Fruit fly (Drosophila melanogaster) whole organism, embryonic: Measurements from ENCODE around the gene CG31344.

ENCODE experiments used
- BEAF-32 ChIP-seq: fragments of 200-800 bp; sonication (Bioruptor generic); optimal IDR thresholded peaks from 3 replicates; lab custom pipeline; 2017; ENCODE audit warnings: missing biosample characterization, missing genetic modification characterization, mild to moderate bottlenecking, moderate library complexity, missing genetic modification reagents
- CG12071 ChIP-seq: fragments of 200-800 bp; sonication (Bioruptor generic); optimal IDR thresholded peaks from 3 replicates; lab custom pipeline; 2018; ENCODE audit warnings: missing biosample characterization, mild to moderate bottlenecking, missing genetic modification characterization
- CG12391 ChIP-seq: fragments of 200-800 bp; sonication (Bioruptor generic); optimal IDR thresholded peaks from 3 replicates; lab custom pipeline; 2018; ENCODE audit warnings: missing biosample characterization, mild to moderate bottlenecking, missing genetic modification characterization, moderate library complexity
- CG12659 ChIP-seq: fragments of 200-800 bp; sonication (Bioruptor generic); optimal IDR thresholded peaks from 3 replicates; lab custom pipeline; 2017; ENCODE audit warnings: mild to moderate bottlenecking, missing biosample characterization, missing genetic modification reagents, missing genetic modification characterization
- CG17186 ChIP-seq: fragments of 200-800 bp; sonication (Bioruptor generic); optimal IDR thresholded peaks from 3 replicates; lab custom pipeline; 2017; ENCODE audit warnings: missing biosample characterization, missing genetic modification reagents, missing genetic modification characterization
- CG2889 ChIP-seq: fragments of 200-800 bp; sonication (Bioruptor generic); IDR thresholded peaks from 3 replicates; pipeline ENCODE4 v1.3.6; 2022; ENCODE audit warnings: missing biosample characterization, missing genetic modification characterization
- CG30431 ChIP-seq: fragments of 200-800 bp; sonication (Bioruptor generic); optimal IDR thresholded peaks from 2 replicates; lab custom pipeline; 2017; ENCODE audit warnings: missing biosample characterization, missing genetic modification characterization
- CG3163 ChIP-seq: fragments of 200-800 bp; sonication (Bioruptor generic); optimal IDR thresholded peaks from 3 replicates; lab custom pipeline; 2016; ENCODE audit warnings: missing biosample characterization, missing genetic modification characterization
- CG3281 ChIP-seq: fragments of 200-800 bp; sonication (Bioruptor generic); optimal IDR thresholded peaks from 3 replicates; lab custom pipeline; 2017; ENCODE audit warnings: missing biosample characterization, mild to moderate bottlenecking, missing genetic modification characterization
- CG3407 ChIP-seq: fragments of 200-800 bp; sonication (Bioruptor generic); optimal IDR thresholded peaks from 2 replicates; lab custom pipeline; 2018; ENCODE audit warnings: missing biosample characterization, mild to moderate bottlenecking, missing genetic modification characterization
- CG34422 ChIP-seq: fragments of 200-800 bp; sonication (Bioruptor generic); IDR thresholded peaks from 3 replicates; pipeline ENCODE4 v1.3.6; 2022; ENCODE audit warnings: missing biosample characterization, missing genetic modification characterization
- CG4360 ChIP-seq: fragments of 200-800 bp; sonication (Bioruptor generic); IDR thresholded peaks from 2 replicates; pipeline ENCODE4 v1.3.6; 2022; ENCODE audit warnings: missing biosample characterization, missing genetic modification characterization
- CG6791 ChIP-seq: fragments of 200-800 bp; sonication (Bioruptor generic); IDR thresholded peaks from 3 replicates; pipeline ENCODE4 v1.3.6; 2022; ENCODE audit warnings: missing biosample characterization, missing genetic modification characterization; ENCODE audit not compliant: partially characterized antibody
- Doc3 ChIP-seq: fragments of 200-800 bp; sonication (Bioruptor generic); IDR thresholded peaks from 3 replicates; pipeline ENCODE4 v1.3.6; 2022; ENCODE audit warnings: missing biosample characterization, missing genetic modification characterization; ENCODE audit not compliant: partially characterized antibody
- Dref ChIP-seq: fragments of 200-800 bp; sonication (Bioruptor generic); IDR thresholded peaks from 2 replicates; pipeline ENCODE4 v1.3.6; 2022; ENCODE audit warnings: missing biosample characterization, missing genetic modification characterization
- GATAe ChIP-seq: fragments of 200-800 bp; sonication (Bioruptor generic); conservative IDR thresholded peaks from 2 replicates; pipeline ENCODE4 v1.3.6; 2022; ENCODE audit warnings: missing biosample characterization, missing genetic modification characterization
- HLH54F ChIP-seq: fragments of 200-800 bp; sonication (Bioruptor generic); optimal IDR thresholded peaks from 3 replicates; lab custom pipeline; 2016; ENCODE audit warnings: missing biosample characterization, missing genetic modification characterization
- Hey ChIP-seq: fragments of 200-800 bp; sonication (Bioruptor generic); optimal IDR thresholded peaks from 3 replicates; lab custom pipeline; 2018; ENCODE audit warnings: missing biosample characterization, mild to moderate bottlenecking, missing genetic modification characterization
- Jarid2 ChIP-seq: fragments of 200-800 bp; sonication (Bioruptor generic); optimal IDR thresholded peaks from 3 replicates; lab custom pipeline; 2017; ENCODE audit warnings: mild to moderate bottlenecking, missing biosample characterization, missing genetic modification reagents, missing genetic modification characterization
- MBD-R2 ChIP-seq: fragments of 200-800 bp; sonication (Bioruptor generic); IDR thresholded peaks from 2 replicates; pipeline ENCODE4 v1.3.6; 2022; ENCODE audit warnings: missing biosample characterization, missing genetic modification characterization
- Med ChIP-seq: fragments of 200-800 bp; sonication (Bioruptor generic); peaks from one replicate; lab custom pipeline; 2016; ENCODE audit warnings: missing biosample characterization, missing genetic modification characterization, mild to moderate bottlenecking, inconsistent platforms, moderate library complexity
- Meics ChIP-seq: fragments of 200-800 bp; sonication (Bioruptor generic); optimal IDR thresholded peaks from 2 replicates; lab custom pipeline; 2017; ENCODE audit warnings: missing biosample characterization, mild to moderate bottlenecking, missing genetic modification characterization
- Oli ChIP-seq: fragments of 200-800 bp; sonication (Bioruptor generic); optimal IDR thresholded peaks from 2 replicates; lab custom pipeline; 2018; ENCODE audit warnings: missing biosample characterization, mild to moderate bottlenecking, missing genetic modification characterization, moderate library complexity
- Side ChIP-seq: fragments of 200-800 bp; sonication (Bioruptor generic); optimal IDR thresholded peaks from 2 replicates; lab custom pipeline; 2016; ENCODE audit warnings: missing biosample characterization, missing genetic modification characterization
- Spps ChIP-seq: fragments of 200-800 bp; sonication (Bioruptor generic); optimal IDR thresholded peaks from 2 replicates; lab custom pipeline; 2018; ENCODE audit warnings: missing biosample characterization, mild to moderate bottlenecking, missing genetic modification characterization
- Trl ChIP-seq, 3 experiments: fragments of >200 bp in 2 of 3; fragments of 200-800 bp in 1 of 3; sonication (Bioruptor generic) in 1 of 3; optimal IDR thresholded peaks; 2 replicates in 1 of 3; 3 replicates in 2 of 3; lab custom pipeline; 2016 to 2017; ENCODE audit warnings: missing biosample characterization in 1 of 3, missing genetic modification characterization in 1 of 3
- ap ChIP-seq: fragments of 200-800 bp; sonication (Bioruptor generic); IDR thresholded peaks from 2 replicates; pipeline ENCODE4 v1.3.6; 2022; ENCODE audit warnings: missing biosample characterization, missing genetic modification characterization
- ato ChIP-seq: fragments of 200-800 bp; sonication (Bioruptor generic); IDR thresholded peaks from 2 replicates; pipeline ENCODE4 v1.3.6; 2022; ENCODE audit warnings: missing biosample characterization, missing genetic modification characterization; ENCODE audit not compliant: partially characterized antibody
- br ChIP-seq: fragments of >200 bp; optimal IDR thresholded peaks from 2 replicates; lab custom pipeline; 2017
- btn ChIP-seq: fragments of 200-800 bp; sonication (Bioruptor generic); optimal IDR thresholded peaks from 2 replicates; lab custom pipeline; 2016; ENCODE audit warnings: missing biosample characterization, missing genetic modification characterization
- dmrt99B ChIP-seq: fragments of 200-800 bp; sonication (Bioruptor generic); optimal IDR thresholded peaks from 2 replicates; lab custom pipeline; 2018; ENCODE audit warnings: missing biosample characterization, mild to moderate bottlenecking, missing genetic modification characterization, moderate library complexity
- dysf ChIP-seq: fragments of 200-800 bp; sonication (Bioruptor generic); IDR thresholded peaks from 3 replicates; pipeline ENCODE4 v1.3.6; 2022; ENCODE audit warnings: missing biosample characterization, missing genetic modification characterization
- emc ChIP-seq: fragments of 200-800 bp; sonication (Bioruptor generic); optimal IDR thresholded peaks from 2 replicates; lab custom pipeline; 2016; ENCODE audit warnings: missing biosample characterization, missing genetic modification characterization
- ems ChIP-seq: fragments of 200-800 bp; sonication (Bioruptor generic); optimal IDR thresholded peaks from 3 replicates; lab custom pipeline; 2016; ENCODE audit warnings: missing biosample characterization, missing genetic modification characterization
- eyg ChIP-seq: fragments of 200-800 bp; sonication (Bioruptor generic); optimal IDR thresholded peaks from 3 replicates; lab custom pipeline; 2016; ENCODE audit warnings: missing biosample characterization, missing genetic modification characterization
- fd96Cb ChIP-seq: fragments of 200-800 bp; sonication (Bioruptor generic); optimal IDR thresholded peaks from 2 replicates; lab custom pipeline; 2018; ENCODE audit warnings: missing biosample characterization, mild to moderate bottlenecking, missing genetic modification characterization, moderate library complexity
- grau ChIP-seq: fragments of 200-800 bp; optimal IDR thresholded peaks from 3 replicates; lab custom pipeline; 2019; ENCODE audit warnings: missing biosample characterization, mild to moderate bottlenecking, missing genetic modification characterization, moderate library complexity
- grn ChIP-seq: fragments of 200-800 bp; sonication (Bioruptor generic); optimal IDR thresholded peaks from 3 replicates; lab custom pipeline; 2017; ENCODE audit warnings: missing biosample characterization, missing genetic modification characterization
- ind ChIP-seq: fragments of 200-800 bp; sonication (Bioruptor generic); optimal IDR thresholded peaks from 3 replicates; lab custom pipeline; 2016; ENCODE audit warnings: missing biosample characterization, missing genetic modification characterization
- mirr ChIP-seq: fragments of 200-800 bp; sonication (Bioruptor generic); optimal IDR thresholded peaks from 3 replicates; lab custom pipeline; 2018; ENCODE audit warnings: missing biosample characterization, mild to moderate bottlenecking, missing genetic modification characterization
- mld ChIP-seq: fragments of 200-800 bp; sonication (Bioruptor generic); IDR thresholded peaks from 3 replicates; pipeline ENCODE4 v1.3.6; 2022; ENCODE audit warnings: missing biosample characterization, missing genetic modification characterization; ENCODE audit not compliant: partially characterized antibody
- oc ChIP-seq: fragments of 200-800 bp; sonication (Bioruptor generic); optimal IDR thresholded peaks from 2 replicates; lab custom pipeline; 2018; ENCODE audit warnings: missing biosample characterization, mild to moderate bottlenecking, missing genetic modification characterization, moderate library complexity
- pb ChIP-seq: fragments of 200-800 bp; sonication (Bioruptor generic); optimal IDR thresholded peaks from 3 replicates; lab custom pipeline; 2016; ENCODE audit warnings: missing biosample characterization, missing genetic modification characterization
- phol ChIP-seq: fragments of 200-800 bp; sonication (Bioruptor generic); optimal IDR thresholded peaks from 3 replicates; lab custom pipeline; 2018; ENCODE audit warnings: missing biosample characterization, mild to moderate bottlenecking, missing genetic modification characterization, moderate library complexity
- pnt ChIP-seq: fragments of 200-800 bp; sonication (Bioruptor generic); optimal IDR thresholded peaks from 3 replicates; lab custom pipeline; 2016; ENCODE audit warnings: missing biosample characterization, missing genetic modification characterization
- pros ChIP-seq: fragments of 200-800 bp; sonication (Bioruptor generic); optimal IDR thresholded peaks from 3 replicates; lab custom pipeline; 2019; ENCODE audit warnings: missing biosample characterization, mild to moderate bottlenecking, missing genetic modification characterization, moderate library complexity
- psq ChIP-seq: fragments of 200-800 bp; sonication (Bioruptor generic); optimal IDR thresholded peaks from 2 replicates; lab custom pipeline; 2017; ENCODE audit warnings: missing biosample characterization, missing genetic modification characterization
- pzg ChIP-seq: fragments of 200-800 bp; sonication (Bioruptor generic); optimal IDR thresholded peaks from 3 replicates; lab custom pipeline; 2018; ENCODE audit warnings: missing biosample characterization, mild to moderate bottlenecking, missing genetic modification characterization, moderate library complexity
- row ChIP-seq: fragments of 200-800 bp; sonication (Bioruptor generic); IDR thresholded peaks from 3 replicates; pipeline ENCODE4 v1.3.6; 2022; ENCODE audit warnings: missing biosample characterization, missing genetic modification characterization
- sim ChIP-seq: fragments of 200-800 bp; sonication (Bioruptor generic); IDR thresholded peaks from 2 replicates; pipeline ENCODE4 v1.3.6; 2022; ENCODE audit warnings: missing biosample characterization, missing genetic modification characterization
- wdn ChIP-seq: fragments of 200-800 bp; sonication (Bioruptor generic); IDR thresholded peaks from 2 replicates; pipeline ENCODE4 v1.3.6; 2022; ENCODE audit warnings: missing biosample characterization, missing genetic modification characterization
- zfh1 ChIP-seq: fragments of 200-800 bp; sonication (Bioruptor generic); IDR thresholded peaks from 3 replicates; pipeline ENCODE4 v1.3.6; 2022; ENCODE audit warnings: missing biosample characterization, missing genetic modification characterization

CG31344 gene

DNA sequence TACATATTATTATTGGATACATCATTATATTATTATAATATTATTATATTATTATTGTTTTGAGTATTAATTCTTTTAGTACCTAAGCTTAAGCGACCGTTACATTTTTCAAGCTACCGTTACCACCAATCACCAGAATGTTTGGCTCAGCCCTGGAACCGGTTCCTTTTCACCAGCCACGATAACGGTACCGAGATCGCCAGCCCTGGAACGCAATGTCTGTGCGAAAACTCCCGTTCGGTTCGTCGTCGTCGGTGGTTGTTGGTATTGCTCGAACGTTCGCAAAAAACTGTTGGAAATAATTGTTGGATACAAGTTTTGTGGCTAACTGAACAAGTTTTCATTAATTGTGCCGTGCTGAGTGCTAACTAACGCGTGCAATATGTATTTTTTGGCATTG lies 24.6 kb upstream of the CG31344 start, which contains the start of gene CG42404 (continued):
- TF ChIP-seq psq (GFP tag; lab: Kevin White, UChicago) (no peak), zfh1 (GFP tag; lab: Robert Waterston, UW) (no peak), CG17186 (GFP tag; lab: Kevin White, UChicago) (no peak), mld (GFP tag; lab: Robert Waterston, UW) (no peak), CG3281 (GFP tag; lab: Kevin White, UChicago) (no peak), btn (GFP tag; lab: Kevin White, UChicago) (no peak), CG6791 (GFP tag; lab: Robert Waterston, UW) (no peak), CG4360 (GFP tag; lab: Robert Waterston, UW) (no peak), CG34422 (no peak), MBD-R2 (GFP tag; lab: Robert Waterston, UW) (no peak), Jarid2 (no peak), dysf (GFP tag; lab: Robert Waterston, UW) (no peak), CG12659 (GFP tag; lab: Kevin White, UChicago) (no peak), CG3163 (GFP tag; lab: Kevin White, UChicago) (no peak), dmrt99B (no peak), ato (GFP tag; lab: Robert Waterston, UW) (no peak), phol (tag; lab: Kevin White, UChicago) (peak; percentile 0), Oli (tag; lab: Kevin White, UChicago) (no peak), Hey (tag; lab: Kevin White, UChicago) (no peak), CG2889 (GFP tag; lab: Robert Waterston, UW) (no peak), grau (no peak), Meics (no peak), pzg (GFP tag; lab: Kevin White, UChicago) (peak; percentile 51), wdn (no peak), emc (GFP tag; lab: Kevin White, UChicago) (no peak), sim (GFP tag; lab: Robert Waterston, UW) (no peak), ems (GFP tag; lab: Kevin White, UChicago) (no peak), Trl (optimal IDR thresholded peaks at IDR 0.05; lab: Kevin White, UChicago) (no peak), Trl (GFP tag; optimal IDR thresholded peaks at IDR 0.05; lab: Kevin White, UChicago) (no peak), fd96Cb (tag; lab: Kevin White, UChicago) (no peak), ap (no peak), HLH54F (GFP tag; lab: Kevin White, UChicago) (no peak), Side (no peak), Dref (GFP tag; lab: Robert Waterston, UW) (no peak), row (peak; percentile 18; the same call in 1 of the 3 replicates), CG12071 (GFP tag; lab: Kevin White, UChicago) (no peak), Med (GFP tag; lab: Kevin White, UChicago) (peak; percentile 82), BEAF-32 (GFP tag; lab: Kevin White, UChicago) (peak; percentile 4), pnt (GFP tag; lab: Kevin White, UChicago) (no peak), Doc3 (GFP tag; lab: Robert Waterston, UW) (no peak), eyg (no peak), GATAe (no peak), br (lab: Kevin White, UChicago) (no peak), CG30431 (GFP tag; lab: Kevin White, UChicago) (no peak), Spps (tag; lab: Kevin White, UChicago) (no peak), grn (GFP tag; lab: Kevin White, UChicago) (no peak), mirr (GFP tag; lab: Kevin White, UChicago) (no peak), oc (tag; lab: Kevin White, UChicago) (no peak), CG3407 (GFP tag; lab: Kevin White, UChicago) (no peak), CG12391 (tag; lab: Kevin White, UChicago) (peak; percentile 21), ind (GFP tag; lab: Kevin White, UChicago) (no peak), pros (no peak), pb (GFP tag; lab: Kevin White, UChicago) (no peak)
